Fruit fly (Drosophila melanogaster) S2 (cell line): ENCODE data around the gene CG10481.

Source experiments
- CG8478 ChIP-seq: fragments of >200 bp; optimal IDR thresholded peaks from 2 replicates; lab custom pipeline; 2018
- CTCF ChIP-seq, 2 experiments: fragments of >200 bp; optimal IDR thresholded peaks; 2 replicates each; lab custom pipeline; 2018

CG10481 gene

dm6 chr2L:19899498-19899897, 7.1 kb upstream of the CG10481 start:
- TF ChIP-seq CTCF (optimal IDR thresholded peaks at IDR 0.05; lab: Kevin White, UChicago) (no peak), CG8478 (lab: Kevin White, UChicago) (no peak)

- no peak for TF ChIP-seq CTCF (optimal IDR thresholded peaks at IDR 0.05; lab: Kevin White, UChicago)
- TF ChIP-seq CG8478 (lab: Kevin White, UChicago), result no peak
Observed at dm6 chr2L:19898540-19899300, 6.4 kb upstream of the CG10481 start.

dm6 chr2L:19897027-19897426, 4.7 kb upstream of the CG10481 start:
- no peak for TF ChIP-seq CTCF (optimal IDR thresholded peaks at IDR 0.05; lab: Kevin White, UChicago)
- TF ChIP-seq CG8478 (lab: Kevin White, UChicago), result no peak

- TF ChIP-seq CTCF (optimal IDR thresholded peaks at IDR 0.05; lab: Kevin White, UChicago) (no peak), CG8478 (lab: Kevin White, UChicago) (no peak)
Observed at dm6 chr2L:19895526-19896185, 3.3 kb upstream of the CG10481 start.

- TF ChIP-seq CTCF (optimal IDR thresholded peaks at IDR 0.05; lab: Kevin White, UChicago), result no peak
- no peak for TF ChIP-seq CG8478 (lab: Kevin White, UChicago)
Observed at dm6 chr2L:19894826-19895225, 2.5 kb upstream of the CG10481 start.

dm6 chr2L:19888347-19888746, 4.0 kb downstream of the CG10481 start:
- TF ChIP-seq CG8478 (lab: Kevin White, UChicago) (no peak), CTCF (optimal IDR thresholded peaks at IDR 0.05; lab: Kevin White, UChicago) (no peak)

- TF ChIP-seq CG8478 (lab: Kevin White, UChicago) (no peak), CTCF (optimal IDR thresholded peaks at IDR 0.05; lab: Kevin White, UChicago) (peak; percentile 90 to 99)
Observed at dm6 chr2L:19887468-19887867, 4.9 kb downstream of the CG10481 start.

dm6 chr2L:19884444-19884843, 7.9 kb downstream of the CG10481 start:
- TF ChIP-seq CG8478 (lab: Kevin White, UChicago) (no peak), CTCF (optimal IDR thresholded peaks at IDR 0.05; lab: Kevin White, UChicago) (no peak)

- no peak for TF ChIP-seq CG8478 (lab: Kevin White, UChicago)
- no peak for TF ChIP-seq CTCF (optimal IDR thresholded peaks at IDR 0.05; lab: Kevin White, UChicago)
Observed at dm6 chr2L:19875007-19875406, 17.3 kb downstream of the CG10481 start.

- TF ChIP-seq CG8478 (lab: Kevin White, UChicago) (no peak), CTCF (optimal IDR thresholded peaks at IDR 0.05; lab: Kevin White, UChicago) (no peak)
Observed at dm6 chr2L:19872109-19872508, 20.2 kb downstream of the CG10481 start.

dm6 chr2L:19869937-19870336, 22.4 kb downstream of the CG10481 start:
- no peak for TF ChIP-seq CTCF (optimal IDR thresholded peaks at IDR 0.05; lab: Kevin White, UChicago)
- TF ChIP-seq CG8478 (lab: Kevin White, UChicago), result no peak

dm6 chr2L:19869463-19869862, 22.9 kb downstream of the CG10481 start:
- TF ChIP-seq CTCF (optimal IDR thresholded peaks at IDR 0.05; lab: Kevin White, UChicago), result no peak
- no peak for TF ChIP-seq CG8478 (lab: Kevin White, UChicago)

dm6 chr2L:19866540-19867318, 25.6 kb downstream of the CG10481 start:
- TF ChIP-seq CG8478 (lab: Kevin White, UChicago) (no peak), CTCF (optimal IDR thresholded peaks at IDR 0.05; lab: Kevin White, UChicago) (no peak)

dm6 chr2L:19865539-19866068, 26.7 kb downstream of the CG10481 start:
- no peak for TF ChIP-seq CTCF (optimal IDR thresholded peaks at IDR 0.05; lab: Kevin White, UChicago)
- no peak for TF ChIP-seq CG8478 (lab: Kevin White, UChicago)

- TF ChIP-seq CTCF (optimal IDR thresholded peaks at IDR 0.05; lab: Kevin White, UChicago) (no peak), CG8478 (lab: Kevin White, UChicago) (no peak)
Observed at dm6 chr2L:19859746-19860145, 32.6 kb downstream of the CG10481 start.
